Fruit fly (Drosophila melanogaster) whole organism, embryonic: ENCODE results near the gene Cpr65Az.

Experiments
- Ada2b ChIP-seq: fragments of 200-800 bp; sonication (Bioruptor generic); IDR thresholded peaks from 2 replicates; pipeline ENCODE4 v1.3.6; 2022; ENCODE audit warnings: missing biosample characterization, missing genetic modification characterization
- B-H2 ChIP-seq: fragments of 200-800 bp; sonication (Bioruptor generic); optimal IDR thresholded peaks from 2 replicates; lab custom pipeline; 2018; ENCODE audit warnings: missing biosample characterization, mild to moderate bottlenecking, missing genetic modification characterization
- Blimp-1 ChIP-seq: fragments of 200-800 bp; sonication (Bioruptor generic); optimal IDR thresholded peaks from 3 replicates; lab custom pipeline; 2018; ENCODE audit warnings: missing biosample characterization, missing genetic modification characterization, mild to moderate bottlenecking, moderate library complexity, missing genetic modification reagents
- C15 ChIP-seq: fragments of 200-800 bp; sonication (Bioruptor generic); IDR thresholded peaks from 3 replicates; pipeline ENCODE4 v1.3.6; 2022; ENCODE audit warnings: missing biosample characterization, missing genetic modification characterization
- CG11085 ChIP-seq: fragments of 200-800 bp; sonication (Bioruptor generic); IDR thresholded peaks from 2 replicates; pipeline ENCODE4 v1.3.6; 2022; ENCODE audit warnings: missing biosample characterization, missing genetic modification characterization
- CG11723 ChIP-seq: fragments of 200-800 bp; sonication (Bioruptor generic); optimal IDR thresholded peaks from 2 replicates; lab custom pipeline; 2017; ENCODE audit warnings: missing biosample characterization, mild to moderate bottlenecking, missing genetic modification characterization
- CG12155 ChIP-seq: fragments of 200-800 bp; sonication (Bioruptor generic); optimal IDR thresholded peaks from 3 replicates; lab custom pipeline; 2016; ENCODE audit warnings: missing biosample characterization, missing genetic modification characterization
- CG13424 ChIP-seq: fragments of 200-800 bp; sonication (Bioruptor generic); optimal IDR thresholded peaks from 2 replicates; lab custom pipeline; 2019; ENCODE audit warnings: missing biosample characterization, mild to moderate bottlenecking, missing genetic modification characterization, moderate library complexity
- CG15514 ChIP-seq: fragments of 200-800 bp; sonication (Bioruptor generic); optimal IDR thresholded peaks from 3 replicates; lab custom pipeline; 2017; ENCODE audit warnings: missing biosample characterization, missing genetic modification characterization, mild to moderate bottlenecking, moderate library complexity, missing genetic modification reagents
- CG15601 ChIP-seq: fragments of 200-800 bp; sonication (Bioruptor generic); optimal IDR thresholded peaks from 3 replicates; lab custom pipeline; 2019; ENCODE audit warnings: missing biosample characterization, mild to moderate bottlenecking, missing genetic modification characterization, moderate library complexity
- CG16863 ChIP-seq: fragments of 200-800 bp; sonication (Bioruptor generic); optimal IDR thresholded peaks from 3 replicates; lab custom pipeline; 2016; ENCODE audit warnings: missing biosample characterization, missing genetic modification characterization
- CG18262 ChIP-seq: fragments of 200-800 bp; optimal IDR thresholded peaks from 3 replicates; lab custom pipeline; 2019; ENCODE audit warnings: missing biosample characterization, mild to moderate bottlenecking, missing genetic modification characterization, moderate library complexity
- CG18619 ChIP-seq: fragments of 200-800 bp; sonication (Bioruptor generic); optimal IDR thresholded peaks from 3 replicates; lab custom pipeline; 2017; ENCODE audit warnings: missing biosample characterization, mild to moderate bottlenecking, missing genetic modification characterization
- CG3163 ChIP-seq: fragments of 200-800 bp; sonication (Bioruptor generic); optimal IDR thresholded peaks from 3 replicates; lab custom pipeline; 2016; ENCODE audit warnings: missing biosample characterization, missing genetic modification characterization
- CG3995 ChIP-seq: fragments of 200-800 bp; sonication (Bioruptor generic); optimal IDR thresholded peaks from 3 replicates; lab custom pipeline; 2016; ENCODE audit warnings: missing biosample characterization, missing genetic modification characterization
- CG4404 ChIP-seq: fragments of 200-800 bp; sonication (Bioruptor generic); IDR thresholded peaks from 2 replicates; pipeline ENCODE4 v1.3.6; 2022; ENCODE audit warnings: missing biosample characterization, missing genetic modification characterization
- CG5180 ChIP-seq: fragments of 200-800 bp; sonication (Bioruptor generic); optimal IDR thresholded peaks from 3 replicates; lab custom pipeline; 2017; ENCODE audit warnings: missing biosample characterization, missing genetic modification characterization, mild to moderate bottlenecking, moderate library complexity, missing genetic modification reagents
- CG6689 ChIP-seq: fragments of 200-800 bp; sonication (Bioruptor generic); IDR thresholded peaks from 2 replicates; pipeline ENCODE4 v1.3.6; 2022; ENCODE audit warnings: missing biosample characterization, missing genetic modification characterization
- CG7963 ChIP-seq: fragments of 200-800 bp; sonication (Bioruptor generic); IDR thresholded peaks from 3 replicates; pipeline ENCODE4 v1.3.6; 2022; ENCODE audit warnings: missing biosample characterization, missing genetic modification characterization; ENCODE audit not compliant: partially characterized antibody
- CG9437 ChIP-seq: fragments of 200-800 bp; sonication (Bioruptor generic); optimal IDR thresholded peaks from 2 replicates; lab custom pipeline; 2018; ENCODE audit warnings: missing biosample characterization, mild to moderate bottlenecking, missing genetic modification characterization
- Doc3 ChIP-seq: fragments of 200-800 bp; sonication (Bioruptor generic); IDR thresholded peaks from 3 replicates; pipeline ENCODE4 v1.3.6; 2022; ENCODE audit warnings: missing biosample characterization, missing genetic modification characterization; ENCODE audit not compliant: partially characterized antibody
- Eip74EF ChIP-seq, 2 experiments: fragments of 200-800 bp in 1 of 2; fragments of >200 bp in 1 of 2; sonication (Bioruptor generic) in 1 of 2; optimal IDR thresholded peaks; 2 replicates each; lab custom pipeline; 2017 to 2019; ENCODE audit warnings: missing biosample characterization in 2 of 2, missing genetic modification characterization in 2 of 2, mild to moderate bottlenecking in 1 of 2, moderate library complexity in 1 of 2
- Hr78 ChIP-seq, 2 experiments: fragments of 200-800 bp in 1 of 2; fragments of >200 bp in 1 of 2; sonication (Bioruptor generic) in 1 of 2; optimal IDR thresholded peaks; 2 replicates each; lab custom pipeline; 2017 to 2019; ENCODE audit warnings: missing biosample characterization in 2 of 2, missing genetic modification characterization in 2 of 2, mild to moderate bottlenecking in 1 of 2, moderate library complexity in 1 of 2
- Max ChIP-seq: fragments of 200-800 bp; sonication (Bioruptor generic); optimal IDR thresholded peaks from 2 replicates; lab custom pipeline; 2016; ENCODE audit warnings: missing biosample characterization, mild to moderate bottlenecking, missing genetic modification characterization
- Mrtf ChIP-seq: fragments of 200-800 bp; sonication (Bioruptor generic); IDR thresholded peaks from 3 replicates; pipeline ENCODE4 v1.3.6; 2022; ENCODE audit warnings: missing biosample characterization, missing genetic modification characterization
- NC2α ChIP-seq: fragments of 200-800 bp; sonication (Bioruptor generic); optimal IDR thresholded peaks from 2 replicates; lab custom pipeline; 2016; ENCODE audit warnings: missing biosample characterization, missing genetic modification characterization
- NfI ChIP-seq: fragments of 200-800 bp; sonication (Bioruptor generic); optimal IDR thresholded peaks from 3 replicates; lab custom pipeline; 2018; ENCODE audit warnings: missing biosample characterization, mild to moderate bottlenecking, missing genetic modification characterization, moderate library complexity
- PHDP ChIP-seq: fragments of 200-800 bp; sonication (Bioruptor generic); optimal IDR thresholded peaks from 3 replicates; lab custom pipeline; 2018; ENCODE audit warnings: missing biosample characterization, mild to moderate bottlenecking, missing genetic modification characterization, moderate library complexity
- Sin3A ChIP-seq: fragments of >200 bp; optimal IDR thresholded peaks from 2 replicates; lab custom pipeline; 2018
- Spps ChIP-seq: fragments of 200-800 bp; sonication (Bioruptor generic); optimal IDR thresholded peaks from 2 replicates; lab custom pipeline; 2018; ENCODE audit warnings: missing biosample characterization, mild to moderate bottlenecking, missing genetic modification characterization
- Sry-δ ChIP-seq: fragments of 200-800 bp; sonication (Bioruptor generic); optimal IDR thresholded peaks from 2 replicates; lab custom pipeline; 2016; ENCODE audit warnings: missing biosample characterization, missing genetic modification characterization
- bowl ChIP-seq: fragments of 200-800 bp; sonication (Bioruptor generic); IDR thresholded peaks from 2 replicates; pipeline ENCODE4 v1.3.6; 2022; ENCODE audit warnings: missing biosample characterization, missing genetic modification characterization
- cad ChIP-seq: fragments of >200 bp; optimal IDR thresholded peaks from 2 replicates; lab custom pipeline; 2017; ENCODE audit warnings: missing biosample characterization, missing genetic modification characterization
- chn ChIP-seq: fragments of 200-800 bp; sonication (Bioruptor generic); optimal IDR thresholded peaks from 2 replicates; lab custom pipeline; 2016; ENCODE audit warnings: missing biosample characterization, missing genetic modification characterization
- corto ChIP-seq: fragments of 200-800 bp; sonication (Bioruptor generic); optimal IDR thresholded peaks from 2 replicates; lab custom pipeline; 2016; ENCODE audit warnings: missing biosample characterization, mild to moderate bottlenecking, missing genetic modification characterization, moderate library complexity
- croc ChIP-seq: fragments of 200-800 bp; sonication (Bioruptor generic); conservative IDR thresholded peaks from 3 replicates; pipeline ENCODE4 v1.3.6; 2022; ENCODE audit warnings: missing biosample characterization, missing genetic modification characterization
- dati ChIP-seq: fragments of 200-800 bp; sonication (Bioruptor generic); IDR thresholded peaks from 2 replicates; pipeline ENCODE4 v1.3.6; 2022; ENCODE audit warnings: missing biosample characterization, missing genetic modification characterization
- fd64A ChIP-seq: fragments of 200-800 bp; sonication (Bioruptor generic); optimal IDR thresholded peaks from 3 replicates; lab custom pipeline; 2018; ENCODE audit warnings: missing biosample characterization, mild to moderate bottlenecking, missing genetic modification characterization
- fru ChIP-seq: fragments of >200 bp; optimal IDR thresholded peaks from 2 replicates; lab custom pipeline; 2017
- mirr ChIP-seq: fragments of 200-800 bp; sonication (Bioruptor generic); optimal IDR thresholded peaks from 3 replicates; lab custom pipeline; 2018; ENCODE audit warnings: missing biosample characterization, mild to moderate bottlenecking, missing genetic modification characterization
- mld ChIP-seq: fragments of 200-800 bp; sonication (Bioruptor generic); IDR thresholded peaks from 3 replicates; pipeline ENCODE4 v1.3.6; 2022; ENCODE audit warnings: missing biosample characterization, missing genetic modification characterization; ENCODE audit not compliant: partially characterized antibody
- nmo ChIP-seq: fragments of 200-800 bp; sonication (Bioruptor generic); optimal IDR thresholded peaks from 2 replicates; lab custom pipeline; 2018; ENCODE audit warnings: missing biosample characterization, mild to moderate bottlenecking, missing genetic modification characterization, moderate library complexity
- nom ChIP-seq: fragments of 200-800 bp; sonication (Bioruptor generic); optimal IDR thresholded peaks from 2 replicates; lab custom pipeline; 2017; ENCODE audit warnings: missing biosample characterization, missing genetic modification characterization, mild to moderate bottlenecking, moderate library complexity, missing genetic modification reagents
- pb ChIP-seq: fragments of 200-800 bp; sonication (Bioruptor generic); optimal IDR thresholded peaks from 3 replicates; lab custom pipeline; 2016; ENCODE audit warnings: missing biosample characterization, missing genetic modification characterization
- pnt ChIP-seq: fragments of 200-800 bp; sonication (Bioruptor generic); optimal IDR thresholded peaks from 3 replicates; lab custom pipeline; 2016; ENCODE audit warnings: missing biosample characterization, missing genetic modification characterization
- slbo ChIP-seq: fragments of 200-800 bp; sonication (Bioruptor generic); IDR thresholded peaks from 2 replicates; pipeline ENCODE4 v1.3.6; 2022; ENCODE audit warnings: missing biosample characterization, missing genetic modification characterization
- so ChIP-seq: fragments of 200-800 bp; sonication (Bioruptor generic); IDR thresholded peaks from 3 replicates; pipeline ENCODE4 v1.3.6; 2022; ENCODE audit warnings: missing biosample characterization, missing genetic modification characterization
- wek ChIP-seq: fragments of 200-800 bp; sonication (Bioruptor generic); optimal IDR thresholded peaks from 3 replicates; lab custom pipeline; 2018; ENCODE audit warnings: missing biosample characterization, mild to moderate bottlenecking, missing genetic modification characterization, moderate library complexity
- zf30C ChIP-seq: fragments of 200-800 bp; sonication (Bioruptor generic); optimal IDR thresholded peaks from 3 replicates; lab custom pipeline; 2018; ENCODE audit warnings: missing biosample characterization, mild to moderate bottlenecking, missing genetic modification characterization

The Cpr65Az gene

DNA sequence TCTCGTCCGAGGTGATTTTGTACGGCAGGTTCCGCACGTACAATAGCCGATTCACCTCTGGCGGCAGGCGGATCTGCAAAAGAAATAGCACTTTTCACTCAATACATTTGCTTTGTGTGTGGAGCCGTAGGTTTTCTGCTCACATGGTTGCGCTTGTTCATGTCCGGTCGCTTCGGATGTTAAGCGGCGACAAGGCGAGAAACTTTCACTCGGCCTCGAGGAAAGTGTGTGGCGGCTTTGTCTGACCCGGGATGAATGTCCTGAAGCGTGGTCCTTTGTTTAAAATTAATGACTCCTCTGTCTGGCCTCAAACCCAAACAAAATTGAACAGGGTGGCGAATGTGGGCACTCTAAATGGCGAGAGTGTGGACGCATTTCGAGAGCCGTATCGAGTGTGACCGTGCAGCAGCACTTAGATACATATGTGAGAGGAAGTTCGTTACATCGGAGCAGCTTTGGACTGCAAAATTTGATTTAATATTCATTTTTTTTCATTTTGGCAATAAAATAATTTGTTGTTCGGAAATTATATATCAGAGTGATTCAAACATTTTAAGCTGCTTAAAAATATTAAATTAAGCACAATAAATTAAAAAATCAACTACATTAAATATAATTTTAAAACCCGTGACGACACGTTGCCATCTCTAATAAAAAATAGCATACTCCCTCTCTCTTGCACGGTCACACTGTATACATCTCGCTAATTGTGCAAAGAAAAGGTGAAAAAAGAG is 32.4 kb downstream of the Cpr65Az start, which contains the start of the genes Sf3b6 and Tnpo (continued):
- TF ChIP-seq zf30C (GFP tag; lab: Kevin White, UChicago) (no peak), CG12155 (GFP tag; lab: Kevin White, UChicago) (peak; percentile 91), fru (lab: Kevin White, UChicago) (no peak), croc (GFP tag; lab: Robert Waterston, UW) (peak; percentile 73), Ada2b (GFP tag; lab: Robert Waterston, UW) (peak; percentile 70), mirr (GFP tag; lab: Kevin White, UChicago) (no peak), CG3995 (GFP tag; lab: Kevin White, UChicago) (peak; percentile 91), CG5180 (peak; percentile 49), Spps (peak; percentile 48), PHDP (tag; lab: Kevin White, UChicago) (no peak), CG16863 (peak; percentile 62), CG9437 (GFP tag; lab: Kevin White, UChicago) (peak; percentile 76), Sry-δ (GFP tag; lab: Kevin White, UChicago) (peak; percentile 87), wek (GFP tag; lab: Kevin White, UChicago) (no peak), C15 (peak; percentile 13; the same call in 1 of the 3 replicates), CG13424 (tag; lab: Kevin White, UChicago) (peak; percentile 90), corto (GFP tag; lab: Kevin White, UChicago) (no peak), Hr78 (GFP tag; optimal IDR thresholded peaks at IDR 0.05; lab: Kevin White, UChicago) (no peak), slbo (GFP tag; lab: Robert Waterston, UW) (peak; percentile 92), Eip74EF (GFP tag; optimal IDR thresholded peaks at IDR 0.05; lab: Kevin White, UChicago) (no peak), bowl (no peak), cad (GFP tag; lab: Kevin White, UChicago) (no peak), CG18619 (GFP tag; lab: Kevin White, UChicago) (peak; percentile 83), CG15601 (tag; lab: Kevin White, UChicago) (no peak), dati (GFP tag; lab: Robert Waterston, UW) (no peak), CG6689 (GFP tag; lab: Robert Waterston, UW) (peak; percentile 91), pb (GFP tag; lab: Kevin White, UChicago) (no peak), nom (no peak), CG4404 (GFP tag; lab: Robert Waterston, UW) (peak; percentile 87), Max (peak; percentile 82), fd64A (GFP tag; lab: Kevin White, UChicago) (no peak), Blimp-1 (GFP tag; lab: Kevin White, UChicago) (no peak), Sin3A (lab: Kevin White, UChicago) (peak; percentile 81), Doc3 (GFP tag; lab: Robert Waterston, UW) (peak; percentile 55; the same call in 1 of the 3 replicates), CG3163 (peak; percentile 16), chn (peak; percentile 66), CG11085 (GFP tag; lab: Robert Waterston, UW) (peak; percentile 63), NC2α (peak; percentile 35), NfI (GFP tag; lab: Kevin White, UChicago) (peak; percentile 75), pnt (peak; percentile 78), CG7963 (GFP tag; lab: Robert Waterston, UW) (no peak), so (GFP tag; lab: Robert Waterston, UW) (peak; percentile 73; the same call in 2 of the 3 replicates), Mrtf (GFP tag; lab: Robert Waterston, UW) (peak; percentile 81), B-H2 (GFP tag; lab: Kevin White, UChicago) (peak; percentile 63), mld (GFP tag; lab: Robert Waterston, UW) (0 out of 3 replicates have a peak, but pooled peaks have one; percentile 12), CG18262 (tag; lab: Kevin White, UChicago) (peak; percentile 87), CG11723 (GFP tag; lab: Kevin White, UChicago) (no peak), CG15514 (GFP tag; lab: Kevin White, UChicago) (peak; percentile 84), nmo (GFP tag; lab: Kevin White, UChicago) (peak; percentile 93)
